Fruit fly (Drosophila melanogaster) whole organism, embryonic: ENCODE results near the gene sle.

ENCODE experiments used
- Bgb ChIP-seq: fragments of 200-800 bp; sonication (Bioruptor generic); IDR thresholded peaks from 2 replicates; pipeline ENCODE4 v1.3.6; 2022; ENCODE audit warnings: missing biosample characterization, missing genetic modification characterization; ENCODE audit not compliant: partially characterized antibody
- CG10543 ChIP-seq: fragments of 200-800 bp; sonication (Bioruptor generic); optimal IDR thresholded peaks from 3 replicates; lab custom pipeline; 2017; ENCODE audit warnings: missing biosample characterization, mild to moderate bottlenecking, missing genetic modification characterization, moderate library complexity
- CG13296 ChIP-seq: fragments of 200-800 bp; sonication (Bioruptor generic); optimal IDR thresholded peaks from 3 replicates; lab custom pipeline; 2018; ENCODE audit warnings: missing biosample characterization, mild to moderate bottlenecking, missing genetic modification characterization
- CG15479 ChIP-seq: fragments of 200-800 bp; sonication (Bioruptor generic); optimal IDR thresholded peaks from 3 replicates; lab custom pipeline; 2019; ENCODE audit warnings: missing biosample characterization, mild to moderate bottlenecking, missing genetic modification characterization, moderate library complexity
- CG17912 ChIP-seq: fragments of 200-800 bp; sonication (Bioruptor generic); optimal IDR thresholded peaks from 2 replicates; lab custom pipeline; 2018; ENCODE audit warnings: missing biosample characterization, mild to moderate bottlenecking, missing genetic modification characterization
- CG30403 ChIP-seq: fragments of 200-800 bp; sonication (Bioruptor generic); optimal IDR thresholded peaks from 3 replicates; lab custom pipeline; 2016; ENCODE audit warnings: missing biosample characterization, missing genetic modification characterization
- CG3407 ChIP-seq: fragments of 200-800 bp; sonication (Bioruptor generic); optimal IDR thresholded peaks from 2 replicates; lab custom pipeline; 2018; ENCODE audit warnings: missing biosample characterization, mild to moderate bottlenecking, missing genetic modification characterization
- CG4424 ChIP-seq: fragments of 200-800 bp; sonication (Bioruptor generic); optimal IDR thresholded peaks from 3 replicates; lab custom pipeline; 2016; ENCODE audit warnings: missing biosample characterization, missing genetic modification characterization
- CG5245 ChIP-seq: fragments of 200-800 bp; sonication (Bioruptor generic); optimal IDR thresholded peaks from 3 replicates; lab custom pipeline; 2016; ENCODE audit warnings: missing biosample characterization, missing genetic modification characterization
- CG5953 ChIP-seq: fragments of 200-800 bp; sonication (Bioruptor generic); IDR thresholded peaks from 2 replicates; pipeline ENCODE4 v1.3.6; 2022; ENCODE audit warnings: missing biosample characterization, missing genetic modification characterization
- CG9876 ChIP-seq: fragments of 200-800 bp; sonication (Bioruptor generic); optimal IDR thresholded peaks from 2 replicates; lab custom pipeline; 2016; ENCODE audit warnings: missing biosample characterization, missing genetic modification characterization
- CG9932 ChIP-seq: fragments of 200-800 bp; sonication (Bioruptor generic); IDR thresholded peaks from 2 replicates; pipeline ENCODE4 v1.3.6; 2022; ENCODE audit warnings: missing biosample characterization, missing genetic modification characterization
- Chrac-16 ChIP-seq: fragments of 200-800 bp; sonication (Bioruptor generic); optimal IDR thresholded peaks from 3 replicates; lab custom pipeline; 2016; ENCODE audit warnings: missing biosample characterization, missing genetic modification characterization
- D ChIP-seq, 2 experiments: fragments of 200-800 bp in 1 of 2; fragments of >200 bp in 1 of 2; sonication (Bioruptor generic) in 1 of 2; optimal IDR thresholded peaks; 2 replicates in 1 of 2; 3 replicates in 1 of 2; lab custom pipeline; 2017; ENCODE audit warnings: mild to moderate bottlenecking in 1 of 2, missing biosample characterization in 1 of 2, missing genetic modification characterization in 1 of 2, missing genetic modification reagents in 1 of 2
- D19A ChIP-seq: fragments of 200-800 bp; optimal IDR thresholded peaks from 3 replicates; lab custom pipeline; 2019; ENCODE audit warnings: missing biosample characterization, mild to moderate bottlenecking, missing genetic modification characterization, moderate library complexity
- Dp ChIP-seq: fragments of 200-800 bp; sonication (Bioruptor generic); optimal IDR thresholded peaks from 2 replicates; lab custom pipeline; 2018; ENCODE audit warnings: missing biosample characterization, mild to moderate bottlenecking, missing genetic modification characterization, moderate library complexity
- HLH3B ChIP-seq: fragments of 200-800 bp; sonication (Bioruptor generic); IDR thresholded peaks from 2 replicates; pipeline ENCODE4 v1.3.6; 2022; ENCODE audit warnings: missing biosample characterization, missing genetic modification characterization
- HLH4C ChIP-seq: fragments of 200-800 bp; sonication (Bioruptor generic); IDR thresholded peaks from 3 replicates; pipeline ENCODE4 v1.3.6; 2022; ENCODE audit warnings: missing biosample characterization, missing genetic modification characterization; ENCODE audit not compliant: partially characterized antibody
- Hey ChIP-seq: fragments of 200-800 bp; sonication (Bioruptor generic); optimal IDR thresholded peaks from 3 replicates; lab custom pipeline; 2018; ENCODE audit warnings: missing biosample characterization, mild to moderate bottlenecking, missing genetic modification characterization
- HmgD ChIP-seq: fragments of 200-800 bp; sonication (Bioruptor generic); optimal IDR thresholded peaks from 3 replicates; lab custom pipeline; 2016; ENCODE audit warnings: missing biosample characterization, missing genetic modification characterization
- Mrtf ChIP-seq: fragments of 200-800 bp; sonication (Bioruptor generic); IDR thresholded peaks from 3 replicates; pipeline ENCODE4 v1.3.6; 2022; ENCODE audit warnings: missing biosample characterization, missing genetic modification characterization
- Optix ChIP-seq: fragments of 200-800 bp; sonication (Bioruptor generic); IDR thresholded peaks from 3 replicates; pipeline ENCODE4 v1.3.6; 2022; ENCODE audit warnings: missing biosample characterization, missing genetic modification characterization
- Ptx1 ChIP-seq: fragments of 200-800 bp; sonication (Bioruptor generic); IDR thresholded peaks from 2 replicates; pipeline ENCODE4 v1.3.6; 2022; ENCODE audit warnings: missing biosample characterization, missing genetic modification characterization
- Ssrp ChIP-seq: fragments of 200-800 bp; sonication (Bioruptor generic); optimal IDR thresholded peaks from 2 replicates; lab custom pipeline; 2018; ENCODE audit warnings: missing biosample characterization, mild to moderate bottlenecking, missing genetic modification characterization, moderate library complexity
- ara ChIP-seq: fragments of 200-800 bp; sonication (Bioruptor generic); IDR thresholded peaks from 2 replicates; pipeline ENCODE4 v1.3.6; 2022; ENCODE audit warnings: missing biosample characterization, missing genetic modification characterization
- bab2 ChIP-seq: fragments of 200-800 bp; sonication (Bioruptor generic); optimal IDR thresholded peaks from 2 replicates; lab custom pipeline; 2016; ENCODE audit warnings: missing biosample characterization, missing genetic modification characterization
- br ChIP-seq: fragments of >200 bp; optimal IDR thresholded peaks from 2 replicates; lab custom pipeline; 2017
- cas ChIP-seq: fragments of 200-800 bp; sonication (Bioruptor generic); IDR thresholded peaks from 2 replicates; pipeline ENCODE4 v1.3.6; 2022; ENCODE audit warnings: missing biosample characterization, missing genetic modification characterization
- dati ChIP-seq: fragments of 200-800 bp; sonication (Bioruptor generic); IDR thresholded peaks from 2 replicates; pipeline ENCODE4 v1.3.6; 2022; ENCODE audit warnings: missing biosample characterization, missing genetic modification characterization
- dimm ChIP-seq: fragments of 200-800 bp; sonication (Bioruptor generic); IDR thresholded peaks from 2 replicates; pipeline ENCODE4 v1.3.6; 2022; ENCODE audit warnings: missing biosample characterization, missing genetic modification characterization
- dm ChIP-seq: fragments of 200-800 bp; sonication (Bioruptor generic); optimal IDR thresholded peaks from 3 replicates; lab custom pipeline; 2016; ENCODE audit warnings: missing biosample characterization, missing genetic modification characterization
- eyg ChIP-seq: fragments of 200-800 bp; sonication (Bioruptor generic); optimal IDR thresholded peaks from 3 replicates; lab custom pipeline; 2016; ENCODE audit warnings: missing biosample characterization, missing genetic modification characterization
- gsb-n ChIP-seq: fragments of 200-800 bp; sonication (Bioruptor generic); optimal IDR thresholded peaks from 3 replicates; lab custom pipeline; 2018; ENCODE audit warnings: missing biosample characterization, mild to moderate bottlenecking, missing genetic modification characterization
- gt ChIP-seq: fragments of 200-800 bp; sonication (Bioruptor generic); IDR thresholded peaks from 2 replicates; pipeline ENCODE4 v1.3.6; 2022; ENCODE audit warnings: missing biosample characterization, missing genetic modification characterization
- hbn ChIP-seq: fragments of 200-800 bp; sonication (Bioruptor generic); IDR thresholded peaks from 2 replicates; pipeline ENCODE4 v1.3.6; 2022; ENCODE audit warnings: missing biosample characterization, missing genetic modification characterization; ENCODE audit not compliant: partially characterized antibody
- her ChIP-seq: fragments of 200-800 bp; sonication (Bioruptor generic); optimal IDR thresholded peaks from 2 replicates; lab custom pipeline; 2016; ENCODE audit warnings: missing biosample characterization, missing genetic modification characterization
- klu ChIP-seq: fragments of 200-800 bp; sonication (Bioruptor generic); IDR thresholded peaks from 2 replicates; pipeline ENCODE4 v1.3.6; 2022; ENCODE audit warnings: missing biosample characterization, missing genetic modification characterization
- lmd ChIP-seq: fragments of 200-800 bp; sonication (Bioruptor generic); IDR thresholded peaks from 2 replicates; pipeline ENCODE4 v1.3.6; 2022; ENCODE audit warnings: missing biosample characterization, missing genetic modification characterization
- lola ChIP-seq, 3 experiments: fragments of >200 bp in 2 of 3; fragments of 200-800 bp in 1 of 3; sonication (Bioruptor generic) in 1 of 3; optimal IDR thresholded peaks; 2 replicates each; lab custom pipeline; 2017 to 2019; ENCODE audit warnings: missing biosample characterization in 3 of 3, missing genetic modification characterization in 3 of 3, mild to moderate bottlenecking in 1 of 3, moderate library complexity in 1 of 3
- onecut ChIP-seq: fragments of 200-800 bp; sonication (Bioruptor generic); IDR thresholded peaks from 2 replicates; pipeline ENCODE4 v1.3.6; 2022; ENCODE audit warnings: missing biosample characterization, missing genetic modification characterization
- otp ChIP-seq: fragments of 200-800 bp; sonication (Bioruptor generic); IDR thresholded peaks from 3 replicates; pipeline ENCODE4, ENCODE4 v1.3.6; 2022; ENCODE audit warnings: missing biosample characterization, missing genetic modification characterization
- prd ChIP-seq, 3 experiments: fragments of >200 bp in 2 of 3; fragments of 200-800 bp in 1 of 3; sonication (Bioruptor generic) in 1 of 3; optimal IDR thresholded peaks in 2 of 3; IDR thresholded peaks in 1 of 3; 2 replicates in 2 of 3; 3 replicates in 1 of 3; pipeline versions ENCODE4 v1.3.6 to Lab custom; 2017 to 2022; ENCODE audit warnings: missing biosample characterization in 1 of 3, missing genetic modification characterization in 1 of 3
- ranshi ChIP-seq: fragments of 200-800 bp; sonication (Bioruptor generic); IDR thresholded peaks from 2 replicates; pipeline ENCODE4 v1.3.6; 2022; ENCODE audit warnings: missing biosample characterization, missing genetic modification characterization
- repo ChIP-seq: fragments of 200-800 bp; sonication (Bioruptor generic); optimal IDR thresholded peaks from 2 replicates; lab custom pipeline; 2016; ENCODE audit warnings: missing biosample characterization, missing genetic modification characterization
- ro ChIP-seq: fragments of 200-800 bp; sonication (Bioruptor generic); IDR thresholded peaks from 2 replicates; pipeline ENCODE4 v1.3.6; 2022; ENCODE audit warnings: missing biosample characterization, missing genetic modification characterization
- run ChIP-seq: fragments of 200-800 bp; sonication (Bioruptor generic); optimal IDR thresholded peaks from 3 replicates; lab custom pipeline; 2018; ENCODE audit warnings: missing biosample characterization, mild to moderate bottlenecking, missing genetic modification characterization
- sc ChIP-seq, 3 experiments: fragments of >200 bp in 2 of 3; fragments of 200-800 bp in 1 of 3; sonication (Bioruptor generic) in 1 of 3; optimal IDR thresholded peaks; 2 replicates in 2 of 3; 3 replicates in 1 of 3; lab custom pipeline; 2017; ENCODE audit warnings: mild to moderate bottlenecking in 1 of 3, missing biosample characterization in 1 of 3, missing genetic modification characterization in 1 of 3, missing genetic modification reagents in 1 of 3
- scrt ChIP-seq: fragments of 200-800 bp; sonication (Bioruptor generic); optimal IDR thresholded peaks from 2 replicates; lab custom pipeline; 2018; ENCODE audit warnings: missing biosample characterization, mild to moderate bottlenecking, missing genetic modification characterization, moderate library complexity
- sima ChIP-seq: fragments of 200-800 bp; sonication (Bioruptor generic); optimal IDR thresholded peaks from 2 replicates; lab custom pipeline; 2016; ENCODE audit warnings: missing biosample characterization, missing genetic modification characterization
- sqz ChIP-seq: fragments of 200-800 bp; sonication (Bioruptor generic); optimal IDR thresholded peaks from 3 replicates; lab custom pipeline; 2018; ENCODE audit warnings: missing biosample characterization, mild to moderate bottlenecking, missing genetic modification characterization
- vvl ChIP-seq: fragments of 200-800 bp; sonication (Bioruptor generic); IDR thresholded peaks from 2 replicates; pipeline ENCODE4 v1.3.6; 2022; ENCODE audit warnings: missing biosample characterization, missing genetic modification characterization

The sle gene

dm6 chr3R:10377849-10378248, 44.9 kb downstream of the sle start, which contains the start of gene Rfx (continued):
- TF ChIP-seq eyg (GFP tag; lab: Kevin White, UChicago), result peak; percentile 17
- TF ChIP-seq lmd, result no peak
- no peak for TF ChIP-seq sc (optimal IDR thresholded peaks at IDR 0.05; lab: Kevin White, UChicago)
- no peak for TF ChIP-seq sc (GFP tag; optimal IDR thresholded peaks at IDR 0.05; lab: Kevin White, UChicago)
- no peak for TF ChIP-seq CG5953 (GFP tag; lab: Robert Waterston, UW)
- TF ChIP-seq Dp, result peak; percentile 97
- no peak for TF ChIP-seq HLH4C (GFP tag; lab: Robert Waterston, UW)
- TF ChIP-seq Mrtf, result no peak
- TF ChIP-seq hbn (GFP tag; lab: Robert Waterston, UW), result no peak
- no peak for TF ChIP-seq otp (GFP tag; lab: Robert Waterston, UW)
- TF ChIP-seq CG3407 (GFP tag; lab: Kevin White, UChicago), result no peak
- TF ChIP-seq scrt (GFP tag; lab: Kevin White, UChicago), result peak; percentile 63
- no peak for TF ChIP-seq Ptx1
- TF ChIP-seq D (optimal IDR thresholded peaks at IDR 0.05; lab: Kevin White, UChicago), result no peak
- TF ChIP-seq D (GFP tag; optimal IDR thresholded peaks at IDR 0.05; lab: Kevin White, UChicago), result no peak
- no peak for TF ChIP-seq HmgD (GFP tag; lab: Kevin White, UChicago)
- TF ChIP-seq Hey (tag; lab: Kevin White, UChicago), result no peak
- TF ChIP-seq bab2 (GFP tag; lab: Kevin White, UChicago), result no peak
- TF ChIP-seq CG13296 (GFP tag; lab: Kevin White, UChicago), result no peak
- peak; percentile 36 for TF ChIP-seq gsb-n
- TF ChIP-seq HLH3B (GFP tag; lab: Robert Waterston, UW), result no peak
- peak; percentile 53 for TF ChIP-seq CG10543
- TF ChIP-seq dimm, result no peak
- TF ChIP-seq br (lab: Kevin White, UChicago), result no peak
- TF ChIP-seq dati (GFP tag; lab: Robert Waterston, UW), result no peak
- no peak for TF ChIP-seq ara (GFP tag; lab: Robert Waterston, UW)
- peak; percentile 72 for TF ChIP-seq sqz
- TF ChIP-seq cas (GFP tag; lab: Robert Waterston, UW), result no peak
- TF ChIP-seq Ssrp, result no peak
- TF ChIP-seq run (tag; lab: Kevin White, UChicago), result no peak
- no peak for TF ChIP-seq CG5245 (GFP tag; lab: Kevin White, UChicago)
- no peak for TF ChIP-seq CG9932 (GFP tag; lab: Robert Waterston, UW)
- TF ChIP-seq lola (GFP tag; optimal IDR thresholded peaks at IDR 0.05; lab: Kevin White, UChicago), result no peak
- TF ChIP-seq CG9876 (GFP tag; lab: Kevin White, UChicago), result no peak
- no peak for TF ChIP-seq ro (GFP tag; lab: Robert Waterston, UW)
- no peak for TF ChIP-seq CG17912
- no peak for TF ChIP-seq CG15479
- no peak for TF ChIP-seq Chrac-16 (GFP tag; lab: Kevin White, UChicago)
- 0 out of 2 replicates have a peak, but pooled peaks have one; percentile 10 for TF ChIP-seq onecut (GFP tag; lab: Robert Waterston, UW)
- peak; percentile 24 for TF ChIP-seq her (GFP tag; lab: Kevin White, UChicago)
- peak; percentile 37 for TF ChIP-seq CG30403 (GFP tag; lab: Kevin White, UChicago)
- no peak for TF ChIP-seq Optix (GFP tag; lab: Robert Waterston, UW)
- TF ChIP-seq klu (GFP tag; lab: Robert Waterston, UW), result no peak
- TF ChIP-seq vvl (GFP tag; lab: Robert Waterston, UW), result no peak
- TF ChIP-seq gt (GFP tag; lab: Robert Waterston, UW), result no peak
- no peak for TF ChIP-seq sima
- TF ChIP-seq repo (GFP tag; lab: Kevin White, UChicago), result peak; percentile 14
- no peak for TF ChIP-seq Bgb (GFP tag; lab: Robert Waterston, UW)
- no peak for TF ChIP-seq CG4424 (GFP tag; lab: Kevin White, UChicago)
- no peak for TF ChIP-seq ranshi (GFP tag; lab: Robert Waterston, UW)
- TF ChIP-seq D19A (tag; lab: Kevin White, UChicago), result no peak
- TF ChIP-seq dm (GFP tag; lab: Kevin White, UChicago), result peak; percentile 22
- no peak for TF ChIP-seq prd (optimal IDR thresholded peaks at IDR 0.05; lab: Kevin White, UChicago)
- no peak for TF ChIP-seq prd (GFP tag; IDR thresholded peaks at IDR 0.05; lab: Robert Waterston, UW)
